Worm (Caenorhabditis elegans) whole organism, young adult: ENCODE measurements around the gene R144.13.

Experiments
- B0035.1 ChIP-seq: sonication (generic microtip); optimal IDR thresholded peaks from 2 replicates; lab custom pipeline; 2016; ENCODE audit warnings: missing genetic modification characterization, mild to moderate bottlenecking, missing compliant biosample characterization, missing genotype, missing genetic modification reagents
- Y56A3A.18 ChIP-seq: fragments of 200-800 bp; sonication (Bioruptor generic); IDR thresholded peaks from 2 replicates; pipeline ENCODE4 v1.3.6; 2022; ENCODE audit warnings: missing genetic modification reagents, missing genetic modification characterization, missing compliant biosample characterization
- ama-1 ChIP-seq, 3 experiments: fragments of 150-350 bp in 1 of 3; sonication (generic microtip) in 2 of 3; optimal IDR thresholded peaks; 2 replicates each; lab custom pipeline; 2014 to 2018; ENCODE audit warnings: missing biosample characterization in 2 of 3, missing genetic modification characterization in 2 of 3, missing genetic modification reagents in 2 of 3
- pha-4 ChIP-seq: fragments of 150-350 bp; sonication (generic microtip); optimal IDR thresholded peaks from 2 replicates; lab custom pipeline; 2014; ENCODE audit warnings: missing biosample characterization, missing genetic modification reagents, missing genetic modification characterization
- ztf-6 ChIP-seq: fragments of 200-800 bp; sonication (Bioruptor generic); IDR thresholded peaks from 2 replicates; pipeline ENCODE4 v1.3.6; 2022; ENCODE audit warnings: missing genetic modification reagents, missing genetic modification characterization, missing compliant biosample characterization

DNA sequence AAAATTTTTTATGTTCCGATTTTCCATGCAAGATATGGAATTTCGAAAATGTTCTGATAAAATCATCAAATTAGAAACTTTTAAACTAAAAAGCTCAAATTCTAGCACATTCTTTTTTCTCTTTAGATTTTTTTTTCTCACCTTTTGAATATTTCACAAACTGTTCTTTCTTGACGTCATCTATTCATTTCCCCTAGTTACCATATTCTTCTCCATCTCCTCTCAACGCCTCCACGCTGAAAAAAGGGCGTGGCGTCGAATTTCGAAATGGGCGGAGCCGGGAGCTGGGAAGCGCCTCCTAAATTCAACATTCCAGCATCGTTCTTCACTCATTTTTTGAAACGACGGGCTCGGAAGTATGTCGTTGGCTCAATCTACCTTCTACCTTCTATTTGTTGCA, 19.0 kb downstream of the R144.13 start, which contains the start of gene nlp-43:
- TF ChIP-seq B0035.1 (tag; lab: Kevin White, UChicago) = no peak
- no peak for TF ChIP-seq pha-4 (tag; lab: Kevin White, UChicago)
- TF ChIP-seq Y56A3A.18 (GFP tag; lab: Robert Waterston, UW) = no peak
- no peak for TF ChIP-seq ztf-6 (GFP tag; lab: Robert Waterston, UW)
- no peak for TF ChIP-seq ama-1 (optimal IDR thresholded peaks at IDR 0.05; lab: Kevin White, UChicago)
- TF ChIP-seq ama-1 (GFP tag; optimal IDR thresholded peaks at IDR 0.05; lab: Kevin White, UChicago) = no peak
